Worm (Caenorhabditis elegans) whole organism, young adult: ENCODE data around the gene hpo-36.
A peak's percentile ranks its signal among the peaks of the same experiment; 100 is the strongest.

Source experiments
- B0019.2 ChIP-seq: fragments of 200-800 bp; sonication (Bioruptor generic); conservative IDR thresholded peaks from 2 replicates; pipeline ENCODE4 v1.3.6; 2022; ENCODE audit warnings: missing genetic modification reagents, missing genetic modification characterization, missing compliant biosample characterization
- C06A6.2 ChIP-seq: fragments of 200-800 bp; sonication (Bioruptor generic); conservative IDR thresholded peaks from 2 replicates; pipeline ENCODE4 v1.3.6; 2022; ENCODE audit warnings: missing genetic modification characterization, missing compliant biosample characterization
- C17E4.6 ChIP-seq: fragments of 200-800 bp; sonication (Bioruptor generic); IDR thresholded peaks from 2 replicates; pipeline ENCODE4 v1.3.6; 2022; ENCODE audit warnings: missing genetic modification reagents, missing genetic modification characterization, missing compliant biosample characterization
- F10E7.11 ChIP-seq: sonication (generic microtip); optimal IDR thresholded peaks from 2 replicates; lab custom pipeline; 2017; ENCODE audit warnings: mild to moderate bottlenecking, missing genetic modification characterization, moderate library complexity, missing compliant biosample characterization
- F23B12.7 ChIP-seq: sonication (generic microtip); optimal IDR thresholded peaks from 2 replicates; lab custom pipeline; 2017; ENCODE audit warnings: missing genetic modification characterization, mild to moderate bottlenecking, missing compliant biosample characterization, antibody characterized with exemption, moderate library complexity; ENCODE audit not compliant: insufficient read depth
- F49E8.2 ChIP-seq: sonication (generic microtip); optimal IDR thresholded peaks from 3 replicates; lab custom pipeline; 2017; ENCODE audit warnings: missing genetic modification characterization, mild to moderate bottlenecking, missing compliant biosample characterization, antibody characterized with exemption, moderate library complexity; ENCODE audit not compliant: insufficient read depth
- F52B5.7 ChIP-seq: sonication (generic microtip); optimal IDR thresholded peaks from 2 replicates; lab custom pipeline; 2016; ENCODE audit warnings: mild to moderate bottlenecking, missing genetic modification characterization, missing compliant biosample characterization
- F57A8.1 ChIP-seq: fragments of 200-800 bp; sonication (Bioruptor generic); optimal IDR thresholded peaks from 2 replicates; lab custom pipeline; 2018; ENCODE audit warnings: mild to moderate bottlenecking, missing genetic modification characterization, moderate library complexity, missing compliant biosample characterization
- F57C9.4 ChIP-seq: sonication (generic microtip); optimal IDR thresholded peaks from 2 replicates; lab custom pipeline; 2017; ENCODE audit warnings: mild to moderate bottlenecking, missing genetic modification characterization, missing compliant biosample characterization
- K11D2.4 ChIP-seq: fragments of 200-800 bp; sonication (Bioruptor generic); IDR thresholded peaks from 2 replicates; pipeline ENCODE4 v1.3.6; 2022; ENCODE audit warnings: missing genetic modification reagents, missing genetic modification characterization, missing compliant biosample characterization
- Y67H2A.10 ChIP-seq: fragments of 200-800 bp; sonication (Bioruptor generic); conservative IDR thresholded peaks from 2 replicates; pipeline ENCODE4 v1.3.6; 2022; ENCODE audit warnings: missing genetic modification reagents, missing genetic modification characterization, missing compliant biosample characterization
- Y95B8A.8 ChIP-seq: fragments of 200-800 bp; sonication (Bioruptor generic); IDR thresholded peaks from 2 replicates; pipeline ENCODE4 v1.3.6; 2022; ENCODE audit warnings: missing genetic modification reagents, missing genetic modification characterization, missing compliant biosample characterization
- attf-6 ChIP-seq: fragments of 200-800 bp; sonication (Bioruptor generic); IDR thresholded peaks from 2 replicates; pipeline ENCODE4 v1.3.6; 2022; ENCODE audit warnings: missing genetic modification reagents, missing genetic modification characterization, missing compliant biosample characterization
- ccch-3 ChIP-seq: fragments of 200-800 bp; sonication (Bioruptor generic); optimal IDR thresholded peaks from 2 replicates; lab custom pipeline; 2018; ENCODE audit warnings: mild to moderate bottlenecking, missing genetic modification characterization, missing compliant biosample characterization
- cebp-1 ChIP-seq, 2 experiments: fragments of 200-800 bp in 1 of 2; sonication (Bioruptor generic) in 1 of 2; sonication (generic microtip) in 1 of 2; IDR thresholded peaks in 1 of 2; optimal IDR thresholded peaks in 1 of 2; 2 replicates each; pipeline versions ENCODE4 v1.3.6 to Lab custom; 2017 to 2022; ENCODE audit warnings: missing compliant biosample characterization in 2 of 2, missing genetic modification characterization in 2 of 2, mild to moderate bottlenecking in 1 of 2, missing genetic modification reagents in 1 of 2, moderate library complexity in 1 of 2
- chd-7 ChIP-seq: sonication (generic microtip); optimal IDR thresholded peaks from 2 replicates; lab custom pipeline; 2016; ENCODE audit warnings: mild to moderate bottlenecking, missing genetic modification characterization, moderate library complexity, missing compliant biosample characterization
- dpff-1 ChIP-seq: sonication (generic microtip); optimal IDR thresholded peaks from 2 replicates; lab custom pipeline; 2017; ENCODE audit warnings: mild to moderate bottlenecking, missing genetic modification characterization, missing compliant biosample characterization
- him-1 ChIP-seq: sonication (generic microtip); optimal IDR thresholded peaks from 2 replicates; lab custom pipeline; 2016; ENCODE audit warnings: missing genotype, missing genetic modification reagents, missing genetic modification characterization, missing compliant biosample characterization
- hmg-20 ChIP-seq: fragments of 200-800 bp; sonication (Bioruptor generic); IDR thresholded peaks from 2 replicates; pipeline ENCODE4 v1.3.6; 2022; ENCODE audit warnings: missing genetic modification reagents, missing genetic modification characterization, missing compliant biosample characterization
- let-526 ChIP-seq: fragments of 200-800 bp; sonication (Bioruptor generic); IDR thresholded peaks from 2 replicates; pipeline ENCODE4 v1.3.6; 2022; ENCODE audit warnings: missing genetic modification reagents, missing genetic modification characterization, missing compliant biosample characterization
- nfyb-1 ChIP-seq: fragments of 200-800 bp; sonication (Bioruptor generic); IDR thresholded peaks from 2 replicates; pipeline ENCODE4 v1.3.6; 2022; ENCODE audit warnings: missing genetic modification reagents, missing genetic modification characterization, missing compliant biosample characterization
- nhr-120 ChIP-seq: fragments of 200-800 bp; sonication (Bioruptor generic); IDR thresholded peaks from 2 replicates; pipeline ENCODE4 v1.3.6; 2022; ENCODE audit warnings: missing genetic modification characterization, missing compliant biosample characterization
- pha-4 ChIP-seq: fragments of 150-350 bp; sonication (generic microtip); optimal IDR thresholded peaks from 2 replicates; lab custom pipeline; 2014; ENCODE audit warnings: missing biosample characterization, missing genetic modification reagents, missing genetic modification characterization
- rec-8 ChIP-seq, 2 experiments: sonication (generic microtip); optimal IDR thresholded peaks; 2 replicates each; lab custom pipeline; 2016; ENCODE audit warnings: mild to moderate bottlenecking in 2 of 2, missing genetic modification characterization in 2 of 2, missing genetic modification reagents in 2 of 2, missing genotype in 2 of 2, missing biosample characterization in 1 of 2, missing compliant biosample characterization in 1 of 2, moderate library complexity in 1 of 2
- rpc-1 ChIP-seq, 2 experiments: fragments of 150-350 bp in 1 of 2; sonication (generic microtip) in 1 of 2; optimal IDR thresholded peaks; 2 replicates each; lab custom pipeline; 2014 to 2018; ENCODE audit warnings: missing biosample characterization in 1 of 2, missing genetic modification characterization in 1 of 2, missing genetic modification reagents in 1 of 2, missing genotype in 1 of 2
- snpc-1.1 ChIP-seq: sonication (generic microtip); optimal IDR thresholded peaks from 2 replicates; lab custom pipeline; 2017; ENCODE audit warnings: missing genetic modification characterization, mild to moderate bottlenecking, missing compliant biosample characterization, antibody characterized with exemption, moderate library complexity, missing genotype, missing genetic modification reagents; ENCODE audit not compliant: insufficient read depth
- snpc-4 ChIP-seq, 5 experiments: fragments of 150-350 bp in 1 of 5; sonication (generic microtip) in 4 of 5; optimal IDR thresholded peaks; 2 replicates each; lab custom pipeline; 2014 to 2018; ENCODE audit warnings: missing genetic modification characterization in 5 of 5, missing biosample characterization in 3 of 5, antibody characterized with exemption in 2 of 5, mild to moderate bottlenecking in 2 of 5, missing compliant biosample characterization in 2 of 5, missing genotype in 2 of 5, moderate library complexity in 2 of 5, missing genetic modification reagents in 1 of 5
- somi-1 ChIP-seq: fragments of 200-800 bp; sonication (Bioruptor generic); optimal IDR thresholded peaks from 2 replicates; lab custom pipeline; 2018; ENCODE audit warnings: mild to moderate bottlenecking, missing genetic modification characterization, missing compliant biosample characterization
- tlf-1 ChIP-seq: fragments of 200-800 bp; sonication (Bioruptor generic); optimal IDR thresholded peaks from 2 replicates; lab custom pipeline; 2018; ENCODE audit warnings: mild to moderate bottlenecking, missing genetic modification characterization, missing compliant biosample characterization
- unc-130 ChIP-seq: sonication (generic microtip); optimal IDR thresholded peaks from 2 replicates; lab custom pipeline; 2016; ENCODE audit warnings: missing genetic modification reagents, missing genetic modification characterization, missing compliant biosample characterization
- zfh-2 ChIP-seq: fragments of 200-800 bp; sonication (Bioruptor generic); conservative IDR thresholded peaks from 2 replicates; pipeline ENCODE4 v1.3.6; 2022; ENCODE audit warnings: missing genetic modification reagents, missing genetic modification characterization, missing compliant biosample characterization
- ztf-22 ChIP-seq: fragments of 200-800 bp; sonication (Bioruptor generic); optimal IDR thresholded peaks from 2 replicates; lab custom pipeline; 2018; ENCODE audit warnings: mild to moderate bottlenecking, missing genetic modification characterization, moderate library complexity, missing compliant biosample characterization
- ztf-28 ChIP-seq: fragments of 200-800 bp; sonication (Bioruptor generic); IDR thresholded peaks from 2 replicates; pipeline ENCODE4 v1.3.6; 2022; ENCODE audit warnings: missing genetic modification reagents, missing genetic modification characterization, missing compliant biosample characterization
- ztf-3 ChIP-seq: fragments of 200-800 bp; sonication (Bioruptor generic); optimal IDR thresholded peaks from 2 replicates; lab custom pipeline; 2018; ENCODE audit warnings: mild to moderate bottlenecking, missing genetic modification characterization, missing compliant biosample characterization
- ztf-6 ChIP-seq: fragments of 200-800 bp; sonication (Bioruptor generic); IDR thresholded peaks from 2 replicates; pipeline ENCODE4 v1.3.6; 2022; ENCODE audit warnings: missing genetic modification reagents, missing genetic modification characterization, missing compliant biosample characterization

hpo-36 gene

ce11 chrV:3716279-3716887 is 22.8 kb downstream of the hpo-36 start (continued):
- no peak for TF ChIP-seq ztf-3
- TF ChIP-seq nfyb-1 (GFP tag; lab: Robert Waterston, UW), result 0 out of 2 replicates have a peak, but pooled peaks have one; percentile 24
- TF ChIP-seq Y95B8A.8 (GFP tag; lab: Robert Waterston, UW), result no peak
- no peak for TF ChIP-seq Y67H2A.10
- no peak for TF ChIP-seq K11D2.4 (GFP tag; lab: Robert Waterston, UW)
- TF ChIP-seq rec-8 (tag; optimal IDR thresholded peaks at IDR 0.05; lab: Kevin White, UChicago), result no peak
- TF ChIP-seq rpc-1 (optimal IDR thresholded peaks at IDR 0.05; lab: Kevin White, UChicago), result no peak
- no peak for TF ChIP-seq rpc-1 (tag; optimal IDR thresholded peaks at IDR 0.05; lab: Kevin White, UChicago)
- peak; percentile 55 for TF ChIP-seq chd-7 (tag; lab: Kevin White, UChicago)
- no peak for TF ChIP-seq F10E7.11 (tag; lab: Kevin White, UChicago)
- TF ChIP-seq pha-4, result no peak
- no peak for TF ChIP-seq nhr-120 (GFP tag; lab: Robert Waterston, UW)
- TF ChIP-seq attf-6 (GFP tag; lab: Robert Waterston, UW), result 0 out of 2 replicates have a peak, but pooled peaks have one; percentile 45
- TF ChIP-seq F57C9.4, result no peak
- no peak for TF ChIP-seq F49E8.2 (tag; lab: Kevin White, UChicago)
- peak; percentile 37 for TF ChIP-seq snpc-4 (GFP tag; optimal IDR thresholded peaks at IDR 0.05; lab: Kevin White, UChicago)
- TF ChIP-seq snpc-4 (tag; optimal IDR thresholded peaks at IDR 0.05; lab: Kevin White, UChicago), result peak; percentile 40 to 71 (median 68)
- no peak for TF ChIP-seq snpc-1.1 (tag; lab: Kevin White, UChicago)
- no peak for TF ChIP-seq ztf-22 (GFP tag; lab: Kevin White, UChicago)
- TF ChIP-seq cebp-1 (GFP tag; IDR thresholded peaks at IDR 0.05; lab: Robert Waterston, UW), result no peak
- peak; percentile 28 for TF ChIP-seq cebp-1 (tag; optimal IDR thresholded peaks at IDR 0.05; lab: Kevin White, UChicago)
- TF ChIP-seq F23B12.7 (tag; lab: Kevin White, UChicago), result no peak
- no peak for TF ChIP-seq C06A6.2 (GFP tag; lab: Robert Waterston, UW)
- no peak for TF ChIP-seq B0019.2 (GFP tag; lab: Robert Waterston, UW)
- TF ChIP-seq hmg-20 (GFP tag; lab: Robert Waterston, UW), result no peak
- no peak for TF ChIP-seq ztf-28 (GFP tag; lab: Robert Waterston, UW)
- TF ChIP-seq somi-1, result peak; percentile 22
- no peak for TF ChIP-seq dpff-1 (tag; lab: Kevin White, UChicago)
- TF ChIP-seq him-1 (tag; lab: Kevin White, UChicago), result no peak
- no peak for TF ChIP-seq ccch-3 (GFP tag; lab: Kevin White, UChicago)
- no peak for TF ChIP-seq unc-130 (GFP tag; lab: Kevin White, UChicago)
- TF ChIP-seq let-526, result no peak
- TF ChIP-seq tlf-1 (GFP tag; lab: Kevin White, UChicago), result no peak
- TF ChIP-seq ztf-6, result no peak
- TF ChIP-seq zfh-2 (GFP tag; lab: Robert Waterston, UW), result peak; percentile 77
- TF ChIP-seq F57A8.1 (GFP tag; lab: Kevin White, UChicago), result no peak
- TF ChIP-seq C17E4.6 (GFP tag; lab: Robert Waterston, UW), result no peak
- no peak for TF ChIP-seq F52B5.7 (tag; lab: Kevin White, UChicago)
